Worm (Caenorhabditis elegans) whole organism, mixed stage, embryonic: ENCODE measurements around the gene oac-3.

Source experiments
- bed-3 ChIP-seq: fragments of 200-800 bp; sonication (Bioruptor generic); optimal IDR thresholded peaks from 3 replicates; lab custom pipeline; 2018; ENCODE audit warnings: mild to moderate bottlenecking, missing genetic modification characterization, moderate library complexity, missing compliant biosample characterization
- blmp-1 ChIP-seq: fragments of 150-350 bp; optimal IDR thresholded peaks from 2 replicates; lab custom pipeline; 2014; ENCODE audit warnings: missing biosample characterization, missing genetic modification characterization
- ceh-39 ChIP-seq: fragments of 150-350 bp; optimal IDR thresholded peaks from 2 replicates; lab custom pipeline; 2014; ENCODE audit warnings: missing biosample characterization, missing genetic modification characterization
- ceh-43 ChIP-seq: fragments of 200-800 bp; sonication (Bioruptor generic); optimal IDR thresholded peaks from 2 replicates; lab custom pipeline; 2018; ENCODE audit warnings: mild to moderate bottlenecking, missing genetic modification characterization, moderate library complexity, missing compliant biosample characterization
- ceh-83 ChIP-seq: fragments of 200-800 bp; sonication (Bioruptor generic); optimal IDR thresholded peaks from 2 replicates; lab custom pipeline; 2018; ENCODE audit warnings: mild to moderate bottlenecking, missing genetic modification characterization, missing compliant biosample characterization
- ces-1 ChIP-seq: fragments of 150-350 bp; optimal IDR thresholded peaks from 2 replicates; lab custom pipeline; 2014; ENCODE audit warnings: missing biosample characterization, missing genetic modification reagents, missing genetic modification characterization
- cnd-1 ChIP-seq: fragments of 200-800 bp; sonication (Bioruptor generic); optimal IDR thresholded peaks from 2 replicates; lab custom pipeline; 2018; ENCODE audit warnings: mild to moderate bottlenecking, missing genetic modification characterization, missing compliant biosample characterization
- drap-1 ChIP-seq: fragments of 200-800 bp; sonication (Bioruptor generic); optimal IDR thresholded peaks from 3 replicates; lab custom pipeline; 2018; ENCODE audit warnings: mild to moderate bottlenecking, missing genetic modification characterization, missing compliant biosample characterization
- elt-1 ChIP-seq: sonication (generic microtip); optimal IDR thresholded peaks from 2 replicates; lab custom pipeline; 2017; ENCODE audit warnings: missing genetic modification characterization, mild to moderate bottlenecking, missing compliant biosample characterization, antibody characterized with exemption, moderate library complexity, borderline replicate concordance; ENCODE audit not compliant: insufficient read depth
- elt-3 ChIP-seq: fragments of 150-350 bp; optimal IDR thresholded peaks from 2 replicates; lab custom pipeline; 2014; ENCODE audit warnings: missing biosample characterization, missing genetic modification characterization
- flh-1 ChIP-seq: fragments of 200-800 bp; sonication (Bioruptor generic); optimal IDR thresholded peaks from 2 replicates; lab custom pipeline; 2018; ENCODE audit warnings: mild to moderate bottlenecking, missing genetic modification characterization, moderate library complexity, missing compliant biosample characterization
- hlh-1 ChIP-seq: fragments of 150-350 bp; optimal IDR thresholded peaks from 2 replicates; lab custom pipeline; 2014; ENCODE audit warnings: missing biosample characterization, missing genetic modification reagents, missing genetic modification characterization
- lin-13 ChIP-seq: fragments of 150-350 bp; optimal IDR thresholded peaks from 2 replicates; lab custom pipeline; 2014; ENCODE audit warnings: missing biosample characterization, missing genetic modification characterization
- lsy-2 ChIP-seq: fragments of 150-350 bp; optimal IDR thresholded peaks from 2 replicates; lab custom pipeline; 2014; ENCODE audit warnings: missing biosample characterization, missing genetic modification characterization
- mab-5 ChIP-seq: fragments of 150-350 bp; optimal IDR thresholded peaks from 2 replicates; lab custom pipeline; 2014; ENCODE audit warnings: missing biosample characterization, missing genetic modification characterization
- mep-1 ChIP-seq: fragments of 150-350 bp; optimal IDR thresholded peaks from 2 replicates; lab custom pipeline; 2017; ENCODE audit warnings: missing biosample characterization, missing genetic modification reagents, missing genetic modification characterization, inconsistent platforms
- mls-2 ChIP-seq: sonication (generic microtip); optimal IDR thresholded peaks from 2 replicates; lab custom pipeline; 2016; ENCODE audit warnings: mild to moderate bottlenecking, missing genetic modification characterization, moderate library complexity, missing compliant biosample characterization
- nhr-2 ChIP-seq: fragments of 150-350 bp; optimal IDR thresholded peaks from 2 replicates; lab custom pipeline; 2014; ENCODE audit warnings: missing biosample characterization, missing genetic modification characterization
- nhr-237 ChIP-seq: fragments of 150-350 bp; optimal IDR thresholded peaks from 2 replicates; lab custom pipeline; 2014; ENCODE audit warnings: missing biosample characterization, missing genetic modification characterization
- nhr-28 ChIP-seq: fragments of 150-350 bp; optimal IDR thresholded peaks from 2 replicates; lab custom pipeline; 2014; ENCODE audit warnings: missing biosample characterization, missing genetic modification characterization
- nhr-76 ChIP-seq: sonication (generic microtip); optimal IDR thresholded peaks from 2 replicates; lab custom pipeline; 2017; ENCODE audit warnings: missing biosample characterization, missing genetic modification characterization
- pha-4 ChIP-seq: fragments of 150-350 bp; optimal IDR thresholded peaks from 2 replicates; lab custom pipeline; 2018; ENCODE audit warnings: missing biosample characterization, missing genetic modification reagents, missing genetic modification characterization
- sem-2 ChIP-seq: fragments of 200-800 bp; sonication (Bioruptor generic); optimal IDR thresholded peaks from 2 replicates; lab custom pipeline; 2018; ENCODE audit warnings: mild to moderate bottlenecking, missing genetic modification characterization, missing compliant biosample characterization
- snpc-4 ChIP-seq: fragments of 150-350 bp; optimal IDR thresholded peaks from 2 replicates; lab custom pipeline; 2014; ENCODE audit warnings: missing biosample characterization, missing genetic modification characterization
- sptf-1 ChIP-seq: sonication (generic microtip); optimal IDR thresholded peaks from 2 replicates; lab custom pipeline; 2017; ENCODE audit warnings: mild to moderate bottlenecking, missing genetic modification characterization, moderate library complexity, missing compliant biosample characterization
- tbx-8 ChIP-seq: fragments of 200-800 bp; sonication (Bioruptor generic); optimal IDR thresholded peaks from 2 replicates; lab custom pipeline; 2018; ENCODE audit warnings: mild to moderate bottlenecking, missing genetic modification characterization, moderate library complexity, missing compliant biosample characterization
- unc-120 ChIP-seq: sonication (generic microtip); optimal IDR thresholded peaks from 2 replicates; lab custom pipeline; 2017; ENCODE audit warnings: missing genetic modification characterization, missing compliant biosample characterization; ENCODE audit not compliant: poor library complexity, severe bottlenecking
- zip-8 ChIP-seq: fragments of 150-350 bp; optimal IDR thresholded peaks from 2 replicates; lab custom pipeline; 2014; ENCODE audit warnings: missing biosample characterization, missing genetic modification characterization
- ztf-11 ChIP-seq: fragments of 150-350 bp; optimal IDR thresholded peaks from 2 replicates; lab custom pipeline; 2014; ENCODE audit warnings: missing biosample characterization, missing genetic modification characterization

The oac-3 gene

ce11 chrV:13899213-13899612 lies at the start of gene oac-3:
Gene oac-3 (plus strand): TSS chrV:13899513.
- TF ChIP-seq ceh-39 (tag; lab: Kevin White, UChicago) (no peak), pha-4 (tag; lab: Kevin White, UChicago) (no peak), tbx-8 (no peak)

DNA sequence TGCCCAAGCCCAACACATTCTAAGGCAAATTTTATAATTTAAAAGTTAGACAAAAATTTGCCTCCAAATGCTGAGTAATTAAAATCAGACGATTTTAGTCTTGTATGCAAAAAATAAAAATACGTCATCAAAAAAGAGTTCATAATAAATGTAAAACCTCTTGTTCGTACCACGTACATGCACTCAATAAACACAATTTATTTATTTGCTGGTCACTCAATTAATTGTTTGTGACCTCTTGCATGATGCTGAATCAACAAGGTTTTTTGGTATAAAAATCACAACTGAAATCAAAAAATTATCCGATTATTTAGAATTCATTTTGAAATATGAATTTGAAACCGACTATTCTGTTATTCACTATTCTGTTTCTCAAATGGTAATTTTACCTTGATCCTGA lies 49.1 kb upstream of the oac-3 start, which contains the start of gene hpx-2:
Gene hpx-2, plus strand, starts transcription at position 301 of the 400 bp plus-strand sequence.
- no peak for TF ChIP-seq flh-1
- no peak for TF ChIP-seq blmp-1 (tag; lab: Kevin White, UChicago)
- TF ChIP-seq ceh-39 (tag; lab: Kevin White, UChicago) = no peak
- TF ChIP-seq ztf-11 (tag; lab: Kevin White, UChicago) = no peak
- TF ChIP-seq lsy-2 (tag; lab: Kevin White, UChicago) = no peak
- TF ChIP-seq snpc-4 (tag; lab: Kevin White, UChicago) = no peak
- TF ChIP-seq nhr-28 (tag; lab: Kevin White, UChicago) = no peak

- TF ChIP-seq sptf-1 = no peak
- TF ChIP-seq elt-1 (tag; lab: Kevin White, UChicago) = no peak
- TF ChIP-seq elt-3 = no peak
- no peak for TF ChIP-seq cnd-1
- TF ChIP-seq ceh-83 = no peak
- no peak for TF ChIP-seq blmp-1 (tag; lab: Kevin White, UChicago)
- no peak for TF ChIP-seq nhr-76
- TF ChIP-seq mep-1 (tag; lab: Kevin White, UChicago) = no peak
- no peak for TF ChIP-seq ztf-11 (tag; lab: Kevin White, UChicago)
- TF ChIP-seq ces-1 (GFP tag; lab: Kevin White, UChicago) = no peak
- TF ChIP-seq zip-8 = no peak
- TF ChIP-seq hlh-1 (tag; lab: Kevin White, UChicago) = no peak
- no peak for TF ChIP-seq mab-5 (tag; lab: Kevin White, UChicago)
- no peak for TF ChIP-seq drap-1 (GFP tag; lab: Kevin White, UChicago)
- TF ChIP-seq ceh-43 (GFP tag; lab: Kevin White, UChicago) = no peak
- TF ChIP-seq ceh-39 (tag; lab: Kevin White, UChicago) = no peak
Measured at ce11 chrV:13854306-13854705, 45.0 kb upstream of the oac-3 start, which contains the start of gene ttr-21. Gene ttr-21 (minus strand): TSS chrV:13854405.

DNA sequence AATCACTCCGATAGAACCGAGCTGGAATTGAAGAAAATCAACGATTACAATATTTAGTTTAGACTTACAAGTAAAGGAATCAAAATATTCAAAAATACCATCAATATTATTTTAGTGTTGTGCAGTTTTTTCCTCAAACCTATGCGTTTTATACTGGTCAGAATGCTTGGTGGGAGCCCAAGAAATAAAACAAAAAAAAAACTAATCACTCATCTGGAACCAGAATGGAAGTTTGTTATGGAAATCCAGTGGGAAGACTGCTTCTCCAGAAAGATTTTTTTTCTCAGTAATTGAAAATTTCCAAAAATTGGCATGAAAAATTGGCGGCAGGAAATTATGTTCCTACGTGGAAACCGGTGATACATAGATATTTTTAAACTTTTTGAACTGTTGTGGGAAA lies 42.9 kb upstream of the oac-3 start, which contains the start of gene srx-134:
Gene srx-134, minus strand, starts transcription at position 101 of the 400 bp plus-strand sequence.
- TF ChIP-seq mls-2 (tag; lab: Kevin White, UChicago) (no peak), lin-13 (tag; lab: Kevin White, UChicago) (no peak), ceh-83 (no peak), unc-120 (tag; lab: Kevin White, UChicago) (no peak), drap-1 (GFP tag; lab: Kevin White, UChicago) (no peak), nhr-237 (tag; lab: Kevin White, UChicago) (no peak), ces-1 (GFP tag; lab: Kevin White, UChicago) (no peak), hlh-1 (tag; lab: Kevin White, UChicago) (no peak), blmp-1 (tag; lab: Kevin White, UChicago) (no peak)

DNA sequence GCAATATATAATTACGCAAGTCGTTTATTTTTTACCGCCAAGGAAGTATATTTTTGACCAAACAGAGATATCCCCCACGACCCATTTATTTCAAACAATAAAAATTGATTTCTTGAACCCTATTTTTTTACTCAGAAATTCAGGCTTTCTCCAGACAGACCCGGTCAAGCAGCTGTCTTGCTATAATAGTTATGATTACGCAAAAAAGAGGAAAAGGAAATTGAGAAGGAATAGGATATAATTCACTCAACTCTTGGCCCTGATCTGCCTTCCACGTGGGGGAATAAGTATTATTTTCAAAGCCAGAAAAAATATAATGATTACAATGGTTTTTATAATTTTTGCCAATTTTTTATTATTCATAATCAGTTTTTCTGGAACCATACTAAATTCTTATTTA lies 42.2 kb upstream of the oac-3 start, which contains the start of gene srx-136:
Gene srx-136, plus strand, starts transcription at position 301 of the 400 bp plus-strand sequence.
- TF ChIP-seq mab-5 (tag; lab: Kevin White, UChicago) (no peak), snpc-4 (tag; lab: Kevin White, UChicago) (no peak), sem-2 (GFP tag; lab: Kevin White, UChicago) (no peak), drap-1 (GFP tag; lab: Kevin White, UChicago) (no peak), elt-1 (tag; lab: Kevin White, UChicago) (no peak), unc-120 (tag; lab: Kevin White, UChicago) (no peak), tbx-8 (no peak), bed-3 (no peak), ceh-39 (tag; lab: Kevin White, UChicago) (no peak), ces-1 (GFP tag; lab: Kevin White, UChicago) (no peak), nhr-28 (tag; lab: Kevin White, UChicago) (no peak), flh-1 (no peak), elt-3 (no peak), nhr-237 (tag; lab: Kevin White, UChicago) (no peak), lsy-2 (tag; lab: Kevin White, UChicago) (no peak)

ce11 chrV:13858906-13859305 lies 40.4 kb upstream of the oac-3 start, which contains the start of gene srx-135:
Gene srx-135 (plus strand): TSS chrV:13859206.
- TF ChIP-seq nhr-2 (tag; lab: Kevin White, UChicago) = no peak
- TF ChIP-seq ces-1 (GFP tag; lab: Kevin White, UChicago) = no peak
- no peak for TF ChIP-seq cnd-1
- no peak for TF ChIP-seq mep-1 (tag; lab: Kevin White, UChicago)
- no peak for TF ChIP-seq lsy-2 (tag; lab: Kevin White, UChicago)
- no peak for TF ChIP-seq nhr-237 (tag; lab: Kevin White, UChicago)
